Worm (Caenorhabditis elegans): ENCODE results near the gene coq-6.

The coq-6 gene

ce11 chrV:9343629-9344624 is 7.4 kb downstream of the coq-6 start, which contains the start of gene tos-1 (continued):
- TF ChIP-seq egl-13 (tag; optimal IDR thresholded peaks at IDR 0.05) (peak; percentile 99), irx-1 (tag; optimal IDR thresholded peaks at IDR 0.05) (peak; percentile 98), nhr-19 (GFP tag; conservative IDR thresholded peaks at IDR 0.05) (peak; percentile 98), lin-14 (GFP tag; optimal IDR thresholded peaks at IDR 0.05) (peak; percentile 100), alr-1 (tag; optimal IDR thresholded peaks at IDR 0.05; ENCODE audit: borderline replicate concordance) (no peak), snu-23 (GFP tag; optimal IDR thresholded peaks at IDR 0.05) (peak; percentile 100), efl-3 (GFP tag; optimal IDR thresholded peaks at IDR 0.05) (peak; percentile 70), nhr-90 (tag; optimal IDR thresholded peaks at IDR 0.05; ENCODE audit: poor library complexity) (peak; percentile 99), lin-39 (tag; optimal IDR thresholded peaks at IDR 0.05) (peak; percentile 86), zip-4 (GFP tag; optimal IDR thresholded peaks at IDR 0.05) (peak; percentile 98), pax-3 (tag; optimal IDR thresholded peaks at IDR 0.05) (peak; percentile 100), lin-13 (GFP tag; optimal IDR thresholded peaks at IDR 0.05) (peak; percentile 85), lir-3 (tag; optimal IDR thresholded peaks at IDR 0.05; ENCODE audit: poor library complexity) (peak; percentile 89), snpc-4 (tag; optimal IDR thresholded peaks at IDR 0.05) (peak; percentile 73), mep-1 (tag; optimal IDR thresholded peaks at IDR 0.05) (peak; percentile 94), hlh-4 (tag; optimal IDR thresholded peaks at IDR 0.05) (peak; percentile 73), ceh-90 (tag; optimal IDR thresholded peaks at IDR 0.05) (peak; percentile 35), xbp-1 (tag; optimal IDR thresholded peaks at IDR 0.05) (peak; percentile 99), unc-130 (tag; optimal IDR thresholded peaks at IDR 0.05) (peak; percentile 69), rnt-1 (tag; optimal IDR thresholded peaks at IDR 0.05) (peak; percentile 82), C34B4.2 (tag; optimal IDR thresholded peaks at IDR 0.05) (peak; percentile 90), elt-2 (tag; optimal IDR thresholded peaks at IDR 0.05) (peak; percentile 98), skn-1 (tag; optimal IDR thresholded peaks at IDR 0.05) (peak; percentile 69), swsn-7 (tag; optimal IDR thresholded peaks at IDR 0.05) (peak; percentile 100), tlp-1 (tag; optimal IDR thresholded peaks at IDR 0.05) (no peak), ces-1 (GFP tag; optimal IDR thresholded peaks at IDR 0.05) (no peak), unc-98 (GFP tag; IDR thresholded peaks at IDR 0.05) (peak; percentile 97), aly-2 (tag; optimal IDR thresholded peaks at IDR 0.05) (peak; percentile 86), ztf-4 (tag; optimal IDR thresholded peaks at IDR 0.05) (peak; percentile 95), ceh-63 (GFP tag; optimal IDR thresholded peaks at IDR 0.05) (peak; percentile 48), vab-15 (tag; optimal IDR thresholded peaks at IDR 0.05) (peak; percentile 97), nhr-237 (tag; optimal IDR thresholded peaks at IDR 0.05) (peak; percentile 94), Y116A8C.19 (tag; optimal IDR thresholded peaks at IDR 0.05; ENCODE audit: borderline replicate concordance) (peak; percentile 44), nhr-11 (tag; optimal IDR thresholded peaks at IDR 0.05) (peak; percentile 97), hpl-2 (GFP tag; optimal IDR thresholded peaks at IDR 0.05) (peak; percentile 95), lin-15B (tag; optimal IDR thresholded peaks at IDR 0.05) (peak; percentile 66), C04F5.9 (tag; optimal IDR thresholded peaks at IDR 0.05) (peak; percentile 89), fos-1 (tag; optimal IDR thresholded peaks at IDR 0.05) (peak; percentile 90), lin-35 (GFP tag; optimal IDR thresholded peaks at IDR 0.05) (peak; percentile 87 to 93), unc-86 (tag; optimal IDR thresholded peaks at IDR 0.05) (peak; percentile 100), F16B12.6 (tag; optimal IDR thresholded peaks at IDR 0.05) (no peak), ceh-8 (GFP tag; optimal IDR thresholded peaks at IDR 0.05) (peak; percentile 94), nhr-77 (tag; optimal IDR thresholded peaks at IDR 0.05) (peak; percentile 98), isw-1 (GFP tag; IDR thresholded peaks at IDR 0.05) (peak; percentile 99), ztf-11 (tag; optimal IDR thresholded peaks at IDR 0.05) (peak in 1 of 2 experiments; percentile 96), elt-3 (tag; optimal IDR thresholded peaks at IDR 0.05) (peak in 5 of 6 experiments; percentile 81 to 98 (median 90)), nhr-85 (tag) (peak; percentile 100)

Data from whole organism, L1 larva.